Worm (Caenorhabditis elegans) whole organism, L4 larva: ENCODE data around the gene T21D12.12.

ENCODE experiments used
- F37D6.2 ChIP-seq: sonication (generic microtip); optimal IDR thresholded peaks from 2 replicates; lab custom pipeline; 2016; ENCODE audit warnings: mild to moderate bottlenecking, missing genetic modification characterization, missing compliant biosample characterization
- F44E2.7 ChIP-seq: fragments of 200-800 bp; sonication (Bioruptor generic); IDR thresholded peaks from 2 replicates; pipeline ENCODE4 v2.1.2; 2022; ENCODE audit warnings: missing genetic modification characterization, missing compliant biosample characterization
- F49E8.2 ChIP-seq: sonication (generic microtip); optimal IDR thresholded peaks from 2 replicates; lab custom pipeline; 2016; ENCODE audit warnings: missing compliant biosample characterization, mild to moderate bottlenecking, missing genetic modification characterization, borderline replicate concordance
- T26A8.4 ChIP-seq: fragments of 200-800 bp; sonication (Bioruptor generic); IDR thresholded peaks from 2 replicates; pipeline ENCODE4 v1.3.6; 2022; ENCODE audit warnings: missing genetic modification characterization, missing compliant biosample characterization
- Y105C5A.15 ChIP-seq: fragments of 200-800 bp; sonication (Bioruptor generic); IDR thresholded peaks from 2 replicates; pipeline ENCODE4 v1.3.6; 2022; ENCODE audit warnings: missing genetic modification characterization, missing compliant biosample characterization
- Y5F2A.4 ChIP-seq: fragments of 200-800 bp; sonication (Bioruptor generic); optimal IDR thresholded peaks from 2 replicates; lab custom pipeline; 2018; ENCODE audit warnings: mild to moderate bottlenecking, missing genetic modification characterization, missing compliant biosample characterization
- aha-1 ChIP-seq: fragments of 150-350 bp; peaks from one replicate; lab custom pipeline; 2014; ENCODE audit warnings: missing biosample characterization, missing genetic modification characterization
- aly-2 ChIP-seq: sonication (generic microtip); optimal IDR thresholded peaks from 2 replicates; lab custom pipeline; 2018; ENCODE audit warnings: missing biosample characterization, missing genetic modification characterization
- ama-1 ChIP-seq: fragments of 150-350 bp; optimal IDR thresholded peaks from 2 replicates; lab custom pipeline; 2014; ENCODE audit warnings: inconsistent platforms, mixed read lengths
- arid-1 ChIP-seq: fragments of 200-800 bp; sonication (Bioruptor generic); conservative IDR thresholded peaks from 2 replicates; pipeline ENCODE4 v1.3.6; 2022; ENCODE audit warnings: missing genetic modification reagents, missing genetic modification characterization, missing compliant biosample characterization
- ceh-32 ChIP-seq: sonication (generic microtip); optimal IDR thresholded peaks from 2 replicates; lab custom pipeline; 2016; ENCODE audit warnings: mild to moderate bottlenecking, missing genetic modification characterization, missing compliant biosample characterization; ENCODE audit not compliant: poor library complexity
- cey-2 ChIP-seq: sonication (generic microtip); optimal IDR thresholded peaks from 3 replicates; lab custom pipeline; 2017; ENCODE audit warnings: missing genetic modification characterization, mild to moderate bottlenecking, missing compliant biosample characterization, antibody characterized with exemption, borderline replicate concordance; ENCODE audit not compliant: insufficient read depth
- daf-16 ChIP-seq, 3 experiments: sonication (generic microtip); optimal IDR thresholded peaks; 2 replicates each; lab custom pipeline; 2016 to 2017; ENCODE audit warnings: missing genetic modification characterization in 3 of 3, missing genetic modification reagents in 3 of 3, mild to moderate bottlenecking in 2 of 3, missing compliant biosample characterization in 2 of 3, missing biosample characterization in 1 of 3, moderate library complexity in 1 of 3
- dpl-1 ChIP-seq: fragments of 150-350 bp; optimal IDR thresholded peaks from 2 replicates; lab custom pipeline; 2014; ENCODE audit warnings: missing biosample characterization, missing genetic modification reagents, missing genetic modification characterization
- dve-1 ChIP-seq: sonication (generic microtip); optimal IDR thresholded peaks from 2 replicates; lab custom pipeline; 2017; ENCODE audit warnings: antibody characterized with exemption, mild to moderate bottlenecking, missing genetic modification characterization, missing compliant biosample characterization; ENCODE audit not compliant: insufficient read depth
- hlh-11 ChIP-seq: fragments of 200-800 bp; sonication (Bioruptor generic); optimal IDR thresholded peaks from 2 replicates; lab custom pipeline; 2018; ENCODE audit warnings: mild to moderate bottlenecking, missing genetic modification characterization, missing compliant biosample characterization
- hmg-1.1 ChIP-seq: fragments of 200-800 bp; sonication (Bioruptor generic); IDR thresholded peaks from 2 replicates; pipeline ENCODE4 v1.3.6; 2022; ENCODE audit warnings: missing genetic modification reagents, missing genetic modification characterization, missing compliant biosample characterization
- lin-13 ChIP-seq: fragments of 150-350 bp; optimal IDR thresholded peaks from 2 replicates; lab custom pipeline; 2014; ENCODE audit warnings: missing biosample characterization, missing genetic modification reagents, missing genetic modification characterization
- lir-3 ChIP-seq: sonication (generic microtip); optimal IDR thresholded peaks from 2 replicates; lab custom pipeline; 2016; ENCODE audit warnings: mild to moderate bottlenecking, missing genetic modification characterization, missing compliant biosample characterization
- lsy-2 ChIP-seq, 2 experiments: fragments of 150-350 bp in 1 of 2; sonication (generic microtip) in 1 of 2; optimal IDR thresholded peaks; 2 replicates each; lab custom pipeline; 2014 to 2017; ENCODE audit warnings: missing biosample characterization in 2 of 2, missing genetic modification characterization in 2 of 2
- madf-5 ChIP-seq, 2 experiments: fragments of 200-800 bp; sonication (Bioruptor generic); IDR thresholded peaks; 2 replicates each; pipeline ENCODE4 v1.3.6; 2022; ENCODE audit warnings: missing compliant biosample characterization in 2 of 2, missing genetic modification characterization in 2 of 2
- mdt-29 ChIP-seq: fragments of 200-800 bp; sonication (Bioruptor generic); IDR thresholded peaks from 2 replicates; pipeline ENCODE4 v1.3.6; 2022; ENCODE audit warnings: missing genetic modification reagents, missing genetic modification characterization, missing compliant biosample characterization
- mes-2 ChIP-seq: sonication (generic microtip); optimal IDR thresholded peaks from 2 replicates; lab custom pipeline; 2016; ENCODE audit warnings: missing genotype, mild to moderate bottlenecking, missing genetic modification characterization, missing compliant biosample characterization; ENCODE audit not compliant: poor library complexity, severe bottlenecking
- nhr-102 ChIP-seq: sonication (generic microtip); optimal IDR thresholded peaks from 2 replicates; lab custom pipeline; 2016; ENCODE audit warnings: mild to moderate bottlenecking, missing genetic modification characterization, moderate library complexity, missing compliant biosample characterization
- nhr-28 ChIP-seq: fragments of 150-350 bp; optimal IDR thresholded peaks from 2 replicates; lab custom pipeline; 2014; ENCODE audit warnings: missing biosample characterization, missing genetic modification characterization
- nhr-41 ChIP-seq: fragments of 200-800 bp; sonication (Bioruptor generic); IDR thresholded peaks from 2 replicates; pipeline ENCODE4 v1.3.6; 2022; ENCODE audit warnings: missing genetic modification reagents, missing genetic modification characterization, missing compliant biosample characterization
- nhr-48 ChIP-seq: sonication (generic microtip); optimal IDR thresholded peaks from 2 replicates; lab custom pipeline; 2016; ENCODE audit warnings: mild to moderate bottlenecking, missing genetic modification characterization, missing compliant biosample characterization
- nhr-6 ChIP-seq: fragments of 150-350 bp; optimal IDR thresholded peaks from 2 replicates; lab custom pipeline; 2014; ENCODE audit warnings: missing biosample characterization, missing genetic modification characterization
- php-3 ChIP-seq: fragments of 200-800 bp; sonication (Bioruptor generic); IDR thresholded peaks from 2 replicates; pipeline ENCODE4 v1.3.6; 2022; ENCODE audit warnings: missing genetic modification reagents, missing genetic modification characterization, missing compliant biosample characterization
- pqm-1 ChIP-seq: sonication (generic microtip); optimal IDR thresholded peaks from 2 replicates; lab custom pipeline; 2017; ENCODE audit warnings: missing biosample characterization, missing genetic modification characterization
- sdz-12 ChIP-seq: fragments of 200-800 bp; sonication (Bioruptor generic); optimal IDR thresholded peaks from 2 replicates; lab custom pipeline; 2018; ENCODE audit warnings: mild to moderate bottlenecking, missing genetic modification characterization, missing compliant biosample characterization
- set-16 ChIP-seq: fragments of 200-800 bp; sonication (Bioruptor generic); IDR thresholded peaks from 2 replicates; pipeline ENCODE4 v1.3.6; 2022; ENCODE audit warnings: missing genetic modification reagents, missing genetic modification characterization, missing compliant biosample characterization
- spr-1 ChIP-seq: sonication (generic microtip); optimal IDR thresholded peaks from 2 replicates; lab custom pipeline; 2016; ENCODE audit warnings: mild to moderate bottlenecking, missing genetic modification characterization, missing compliant biosample characterization
- spr-3 ChIP-seq: fragments of 200-800 bp; sonication (Bioruptor generic); optimal IDR thresholded peaks from 2 replicates; lab custom pipeline; 2018; ENCODE audit warnings: mild to moderate bottlenecking, missing genetic modification characterization, missing compliant biosample characterization
- unc-130 ChIP-seq: sonication (generic microtip); optimal IDR thresholded peaks from 2 replicates; lab custom pipeline; 2016; ENCODE audit warnings: missing genetic modification reagents, missing genetic modification characterization, missing compliant biosample characterization
- unc-39 ChIP-seq: sonication (generic microtip); optimal IDR thresholded peaks from 2 replicates; lab custom pipeline; 2017; ENCODE audit warnings: missing biosample characterization, missing genetic modification characterization
- zip-11 ChIP-seq: fragments of 200-800 bp; sonication (Bioruptor generic); IDR thresholded peaks from 2 replicates; pipeline ENCODE4 v1.3.6; 2022; ENCODE audit warnings: missing genetic modification characterization, missing compliant biosample characterization

T21D12.12 gene

ce11 chrIV:262460-262859, 3.8 kb upstream of the T21D12.12 start:
- TF ChIP-seq arid-1 (GFP tag; lab: Robert Waterston, UW), result no peak
- no peak for TF ChIP-seq ama-1
- TF ChIP-seq Y105C5A.15 (GFP tag; lab: Robert Waterston, UW), result no peak
- TF ChIP-seq F37D6.2 (tag; lab: Kevin White, UChicago), result no peak
- no peak for TF ChIP-seq lsy-2 (tag; optimal IDR thresholded peaks at IDR 0.05; lab: Kevin White, UChicago)
- TF ChIP-seq lir-3, result no peak
- no peak for TF ChIP-seq F44E2.7 (GFP tag; lab: Robert Waterston, UW)

ce11 chrIV:264182-264709, 2.0 kb upstream of the T21D12.12 start, which contains the start of gene pat-6:
TSS of gene pat-6 (minus strand) at chrIV:264232.
- TF ChIP-seq aha-1 (tag; lab: Kevin White, UChicago) (peak; percentile 13), mes-2 (tag; lab: Kevin White, UChicago) (peak; percentile 59), nhr-28 (peak; percentile 4), sdz-12 (GFP tag; lab: Kevin White, UChicago) (no peak), cey-2 (tag; lab: Kevin White, UChicago) (no peak), dve-1 (tag; lab: Kevin White, UChicago) (peak; percentile 49), php-3 (GFP tag; lab: Robert Waterston, UW) (no peak), Y5F2A.4 (GFP tag; lab: Kevin White, UChicago) (no peak), lin-13 (GFP tag; lab: Kevin White, UChicago) (no peak), pqm-1 (tag; lab: Kevin White, UChicago) (no peak), zip-11 (GFP tag; lab: Robert Waterston, UW) (no peak), daf-16 (GFP tag; optimal IDR thresholded peaks at IDR 0.05; lab: Kevin White, UChicago) (no peak), daf-16 (tag; optimal IDR thresholded peaks at IDR 0.05; lab: Kevin White, UChicago) (peak; percentile 14), unc-130 (GFP tag; lab: Kevin White, UChicago) (no peak), nhr-41 (no peak), unc-39 (tag; lab: Kevin White, UChicago) (no peak), spr-1 (tag; lab: Kevin White, UChicago) (no peak), dpl-1 (GFP tag; lab: Kevin White, UChicago) (peak; percentile 17), hlh-11 (tag; lab: Kevin White, UChicago) (peak; percentile 37)

- TF ChIP-seq Y5F2A.4 (GFP tag; lab: Kevin White, UChicago), result no peak
- TF ChIP-seq nhr-48 (tag; lab: Kevin White, UChicago), result no peak
- no peak for TF ChIP-seq hmg-1.1 (GFP tag; lab: Robert Waterston, UW)
- no peak for TF ChIP-seq F49E8.2 (tag; lab: Kevin White, UChicago)
- TF ChIP-seq aly-2 (tag; lab: Kevin White, UChicago), result no peak
- no peak for TF ChIP-seq nhr-6 (tag; lab: Kevin White, UChicago)
- TF ChIP-seq nhr-102, result no peak
- no peak for TF ChIP-seq hlh-11 (tag; lab: Kevin White, UChicago)
- TF ChIP-seq spr-3 (GFP tag; lab: Kevin White, UChicago), result no peak
- TF ChIP-seq ceh-32 (tag; lab: Kevin White, UChicago), result no peak
- TF ChIP-seq pqm-1 (tag; lab: Kevin White, UChicago), result no peak
- TF ChIP-seq madf-5 (GFP tag; IDR thresholded peaks at IDR 0.05; lab: Robert Waterston, UW), result no peak
- no peak for TF ChIP-seq T26A8.4
- TF ChIP-seq mdt-29, result no peak
- no peak for TF ChIP-seq set-16
These were observed 2.9 kb downstream of the T21D12.12 start, which contains the start of gene T21D12.11 for ce11 chrIV:269107-269506. TSS of gene T21D12.11 (plus strand) at chrIV:269407.
